Fruit fly (Drosophila melanogaster) whole organism, adult: Measurements from ENCODE around the gene CG42692.
A peak's percentile ranks its signal among the peaks of the same experiment; 100 is the strongest.

Experiments
- CG11617 ChIP-seq: fragments of 200-800 bp; sonication (Bioruptor generic); optimal IDR thresholded peaks from 2 replicates; lab custom pipeline; 2017; ENCODE audit warnings: mild to moderate bottlenecking, missing biosample characterization, missing genetic modification reagents, missing genetic modification characterization
- CG12768 ChIP-seq: fragments of 200-800 bp; sonication (Bioruptor generic); optimal IDR thresholded peaks from 2 replicates; lab custom pipeline; 2017; ENCODE audit warnings: missing biosample characterization, missing genetic modification characterization, mild to moderate bottlenecking, moderate library complexity, missing genetic modification reagents
- CG14711 ChIP-seq: fragments of 200-800 bp; sonication (Bioruptor generic); optimal IDR thresholded peaks from 2 replicates; lab custom pipeline; 2018; ENCODE audit warnings: missing biosample characterization, mild to moderate bottlenecking, missing genetic modification characterization, moderate library complexity
- CG1620 ChIP-seq: fragments of 200-800 bp; sonication (Bioruptor generic); optimal IDR thresholded peaks from 2 replicates; lab custom pipeline; 2016; ENCODE audit warnings: missing biosample characterization, missing genetic modification characterization
- CG33017 ChIP-seq: fragments of 200-800 bp; sonication (Bioruptor generic); optimal IDR thresholded peaks from 2 replicates; lab custom pipeline; 2018; ENCODE audit warnings: missing biosample characterization, mild to moderate bottlenecking, missing genetic modification characterization, moderate library complexity
- CG5204 ChIP-seq: fragments of 200-800 bp; sonication (Bioruptor generic); optimal IDR thresholded peaks from 2 replicates; lab custom pipeline; 2016; ENCODE audit warnings: missing biosample characterization, missing genetic modification characterization
- CG7045 ChIP-seq: fragments of 200-800 bp; sonication (Bioruptor generic); optimal IDR thresholded peaks from 2 replicates; lab custom pipeline; 2017; ENCODE audit warnings: missing biosample characterization, mild to moderate bottlenecking, missing genetic modification characterization
- CG7101 ChIP-seq: fragments of 200-800 bp; sonication (Bioruptor generic); optimal IDR thresholded peaks from 2 replicates; lab custom pipeline; 2018; ENCODE audit warnings: missing biosample characterization, mild to moderate bottlenecking, missing genetic modification characterization, moderate library complexity
- Clk ChIP-seq: fragments of 200-800 bp; sonication (Bioruptor generic); optimal IDR thresholded peaks from 2 replicates; lab custom pipeline; 2017; ENCODE audit warnings: missing biosample characterization, missing genetic modification characterization
- Crg-1 ChIP-seq: fragments of 200-800 bp; sonication (Bioruptor generic); optimal IDR thresholded peaks from 2 replicates; lab custom pipeline; 2016; ENCODE audit warnings: missing biosample characterization, missing genetic modification characterization
- Hr96 ChIP-seq: fragments of 200-800 bp; sonication (Bioruptor generic); optimal IDR thresholded peaks from 2 replicates; lab custom pipeline; 2016; ENCODE audit warnings: missing biosample characterization, missing genetic modification characterization
- Mnt ChIP-seq: fragments of 200-800 bp; sonication (Bioruptor generic); optimal IDR thresholded peaks from 2 replicates; lab custom pipeline; 2016; ENCODE audit warnings: missing biosample characterization, mild to moderate bottlenecking, missing genetic modification characterization
- bab1 ChIP-seq: fragments of 200-800 bp; sonication (Bioruptor generic); optimal IDR thresholded peaks from 3 replicates; lab custom pipeline; 2019; ENCODE audit warnings: missing biosample characterization, mild to moderate bottlenecking, missing genetic modification characterization, moderate library complexity
- cic ChIP-seq: fragments of 200-800 bp; sonication (Bioruptor generic); optimal IDR thresholded peaks from 2 replicates; lab custom pipeline; 2017; ENCODE audit warnings: missing biosample characterization, mild to moderate bottlenecking, missing genetic modification characterization, moderate library complexity
- cnc ChIP-seq, 2 experiments: fragments of >200 bp; optimal IDR thresholded peaks; 2 replicates each; lab custom pipeline; 2017
- kay ChIP-seq: fragments of 200-800 bp; sonication (Bioruptor generic); peaks from one replicate; lab custom pipeline; 2016; ENCODE audit warnings: missing biosample characterization, missing genetic modification characterization, borderline replicate concordance
- ovo ChIP-seq: fragments of 200-800 bp; sonication (Bioruptor generic); optimal IDR thresholded peaks from 2 replicates; lab custom pipeline; 2016; ENCODE audit warnings: missing biosample characterization, missing genetic modification characterization
- pad ChIP-seq: fragments of 200-800 bp; sonication (Bioruptor generic); optimal IDR thresholded peaks from 3 replicates; lab custom pipeline; 2017; ENCODE audit warnings: missing biosample characterization, missing genetic modification characterization, mild to moderate bottlenecking, moderate library complexity, missing genetic modification reagents
- tj ChIP-seq: fragments of 200-800 bp; sonication (Bioruptor generic); optimal IDR thresholded peaks from 3 replicates; lab custom pipeline; 2017; ENCODE audit warnings: missing biosample characterization, mild to moderate bottlenecking, missing genetic modification characterization, moderate library complexity
- toe ChIP-seq: fragments of 200-800 bp; sonication (Bioruptor generic); optimal IDR thresholded peaks from 2 replicates; lab custom pipeline; 2016; ENCODE audit warnings: missing biosample characterization, missing genetic modification characterization

Gene CG42692

dm6 chr2L:14007801-14008200 is at the start of gene CG42692:
Gene CG42692 (plus strand): TSS chr2L:14008101.
- TF ChIP-seq cnc (optimal IDR thresholded peaks at IDR 0.05; lab: Kevin White, UChicago) (no peak), kay (GFP tag; lab: Kevin White, UChicago) (peak; percentile 40)

- TF ChIP-seq CG12768 (GFP tag; lab: Kevin White, UChicago) (no peak), kay (GFP tag; lab: Kevin White, UChicago) (no peak), Hr96 (no peak), Crg-1 (GFP tag; lab: Kevin White, UChicago) (no peak), ovo (GFP tag; lab: Kevin White, UChicago) (no peak), CG11617 (GFP tag; lab: Kevin White, UChicago) (no peak), CG7045 (no peak)
These were observed 47.5 kb upstream of the CG42692 start for dm6 chr2L:13960399-13960798.

DNA sequence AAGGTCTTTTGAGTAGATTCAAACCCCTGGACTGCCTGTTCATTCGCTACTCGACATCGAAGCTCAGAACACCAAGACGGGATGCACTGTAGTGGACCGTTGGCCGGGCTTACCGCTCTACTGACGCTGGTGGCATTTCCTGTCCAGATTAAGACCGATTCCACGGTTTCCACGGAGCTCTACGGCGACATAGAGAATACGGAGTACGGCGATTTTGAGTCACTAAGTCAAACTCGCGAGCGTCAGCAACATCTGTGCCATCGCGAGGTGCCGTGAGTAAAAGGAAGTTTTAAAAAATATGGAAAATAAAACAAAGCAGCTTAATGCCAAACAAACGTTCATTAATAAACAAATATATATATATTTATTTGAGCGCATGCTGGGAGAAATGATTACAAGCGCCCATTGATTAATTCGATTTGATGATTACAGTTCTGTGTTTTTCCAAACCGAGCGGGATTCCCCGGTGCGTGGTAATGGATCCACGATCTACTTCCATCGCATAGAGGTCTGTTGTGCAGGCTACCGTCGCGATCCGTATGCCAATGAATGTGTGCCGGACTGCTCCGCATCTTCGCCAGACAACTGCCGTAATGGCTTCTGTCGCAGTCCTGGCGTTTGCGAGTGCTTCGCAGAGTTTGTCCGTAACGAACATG is 44.3 kb upstream of the CG42692 start, which contains the start of gene NimB1:
Gene NimB1, plus strand, starts transcription at position 41 of the 656 bp plus-strand sequence.
- no peak for TF ChIP-seq Mnt (GFP tag; lab: Kevin White, UChicago)
- TF ChIP-seq cic (GFP tag; lab: Kevin White, UChicago) = peak; percentile 41

dm6 chr2L:13966732-13967316 is 41.1 kb upstream of the CG42692 start, which contains the start of gene NimB2:
Gene NimB2 (minus strand): TSS chr2L:13967018.
- TF ChIP-seq CG1620 (GFP tag; lab: Kevin White, UChicago) (no peak), Clk (GFP tag; lab: Kevin White, UChicago) (no peak), CG11617 (GFP tag; lab: Kevin White, UChicago) (no peak), CG33017 (tag; lab: Kevin White, UChicago) (no peak), kay (GFP tag; lab: Kevin White, UChicago) (no peak), CG5204 (GFP tag; lab: Kevin White, UChicago) (no peak), CG14711 (tag; lab: Kevin White, UChicago) (no peak), toe (GFP tag; lab: Kevin White, UChicago) (no peak)

DNA sequence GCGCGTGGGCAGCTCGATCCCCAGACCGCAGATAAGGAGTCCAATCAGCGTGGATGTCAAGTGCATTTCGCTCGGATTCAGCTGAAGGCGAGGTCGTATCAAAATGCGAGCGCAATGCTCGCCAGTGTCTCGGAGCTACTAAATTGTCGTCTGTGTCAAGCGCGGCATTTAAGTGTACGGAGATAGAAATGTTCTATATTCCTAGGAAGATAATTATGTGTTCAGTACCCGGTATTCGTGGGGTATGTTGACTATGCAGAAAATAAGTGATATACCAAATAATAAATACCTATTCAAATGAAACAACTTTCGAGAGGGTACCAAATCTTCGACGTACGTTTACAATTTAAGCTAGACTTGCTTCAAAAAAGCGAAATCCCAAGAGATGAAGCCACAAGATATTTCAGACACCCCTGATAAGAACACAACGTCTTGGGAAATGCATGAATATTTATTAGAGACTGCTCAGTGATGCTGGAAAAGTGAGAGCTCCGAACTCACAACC is 40.0 kb upstream of the CG42692 start, which contains the start of gene NimB3:
Gene NimB3, minus strand, starts transcription at position 140 of the 505 bp plus-strand sequence.
- no peak for TF ChIP-seq Hr96
- no peak for TF ChIP-seq CG7101

dm6 chr2L:13969876-13970275 is 38.0 kb upstream of the CG42692 start, which contains the start of the genes NimB4 and NimB5:
Gene NimB4 (minus strand): TSS chr2L:13969976.
Gene NimB5 (plus strand): TSS chr2L:13970177.
- TF ChIP-seq CG5204 (GFP tag; lab: Kevin White, UChicago) (no peak), toe (GFP tag; lab: Kevin White, UChicago) (no peak)

DNA sequence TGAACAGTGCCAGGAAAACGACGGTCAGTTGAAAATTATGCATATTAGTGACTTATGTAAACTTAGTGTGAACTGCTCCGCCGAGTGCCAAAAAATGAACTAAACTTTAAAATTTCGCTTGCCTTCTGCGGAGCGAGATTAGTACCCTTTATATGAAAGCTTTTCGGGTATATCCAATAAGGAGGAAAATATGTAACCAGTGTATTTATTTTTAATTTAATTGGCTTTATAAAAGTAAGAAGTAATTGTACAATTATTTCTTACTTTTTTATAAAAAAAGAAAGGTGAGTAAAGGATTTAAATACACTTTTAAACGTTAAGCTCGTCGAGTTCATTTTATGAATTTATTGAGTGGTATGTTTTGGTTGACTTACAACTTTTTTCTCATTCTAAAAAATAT is 35.1 kb upstream of the CG42692 start, which contains the start of gene He:
Gene He, minus strand, starts transcription at position 101 of the 400 bp plus-strand sequence.
- TF ChIP-seq CG12768 (GFP tag; lab: Kevin White, UChicago) (no peak), CG11617 (GFP tag; lab: Kevin White, UChicago) (no peak), tj (GFP tag; lab: Kevin White, UChicago) (no peak), kay (GFP tag; lab: Kevin White, UChicago) (no peak), Crg-1 (GFP tag; lab: Kevin White, UChicago) (no peak), toe (GFP tag; lab: Kevin White, UChicago) (no peak), Clk (GFP tag; lab: Kevin White, UChicago) (no peak), bab1 (GFP tag; lab: Kevin White, UChicago) (no peak), cic (GFP tag; lab: Kevin White, UChicago) (no peak), pad (no peak), cnc (optimal IDR thresholded peaks at IDR 0.05; lab: Kevin White, UChicago) (no peak), ovo (GFP tag; lab: Kevin White, UChicago) (no peak), Hr96 (no peak), CG5204 (GFP tag; lab: Kevin White, UChicago) (no peak), Mnt (GFP tag; lab: Kevin White, UChicago) (no peak), CG1620 (GFP tag; lab: Kevin White, UChicago) (no peak), CG7045 (no peak), CG7101 (no peak), CG33017 (tag; lab: Kevin White, UChicago) (no peak)
